Fruit fly (Drosophila melanogaster) whole organism, embryonic: ENCODE data around the gene AGO2.
A peak's percentile ranks its signal among the peaks of the same experiment; 100 is the strongest.

ENCODE experiments used
- C15 ChIP-seq: fragments of 200-800 bp; sonication (Bioruptor generic); IDR thresholded peaks from 3 replicates; pipeline ENCODE4 v1.3.6; 2022; ENCODE audit warnings: missing biosample characterization, missing genetic modification characterization
- CG10979 ChIP-seq: fragments of 200-800 bp; sonication (Bioruptor generic); optimal IDR thresholded peaks from 2 replicates; lab custom pipeline; 2018; ENCODE audit warnings: missing biosample characterization, mild to moderate bottlenecking, missing genetic modification characterization, moderate library complexity
- CG13296 ChIP-seq: fragments of 200-800 bp; sonication (Bioruptor generic); optimal IDR thresholded peaks from 3 replicates; lab custom pipeline; 2018; ENCODE audit warnings: missing biosample characterization, mild to moderate bottlenecking, missing genetic modification characterization
- CG14710 ChIP-seq: fragments of 200-800 bp; sonication (Bioruptor generic); optimal IDR thresholded peaks from 3 replicates; lab custom pipeline; 2019; ENCODE audit warnings: missing biosample characterization, mild to moderate bottlenecking, missing genetic modification characterization, moderate library complexity
- CG15011 ChIP-seq: fragments of 200-800 bp; sonication (Bioruptor generic); optimal IDR thresholded peaks from 3 replicates; lab custom pipeline; 2018; ENCODE audit warnings: missing biosample characterization, mild to moderate bottlenecking, missing genetic modification characterization
- CG15269 ChIP-seq: fragments of 200-800 bp; sonication (Bioruptor generic); optimal IDR thresholded peaks from 2 replicates; lab custom pipeline; 2018; ENCODE audit warnings: missing biosample characterization, mild to moderate bottlenecking, missing genetic modification characterization, moderate library complexity
- CG17612 ChIP-seq: fragments of 200-800 bp; sonication (Bioruptor generic); IDR thresholded peaks from 2 replicates; pipeline ENCODE4 v1.3.6; 2022; ENCODE audit warnings: missing biosample characterization, missing genetic modification characterization
- CG17802 ChIP-seq: fragments of 200-800 bp; sonication (Bioruptor generic); optimal IDR thresholded peaks from 2 replicates; lab custom pipeline; 2018; ENCODE audit warnings: missing biosample characterization, mild to moderate bottlenecking, missing genetic modification characterization, moderate library complexity
- CG18764 ChIP-seq: fragments of 200-800 bp; sonication (Bioruptor generic); optimal IDR thresholded peaks from 3 replicates; lab custom pipeline; 2016; ENCODE audit warnings: missing biosample characterization, missing genetic modification characterization
- CG31388 ChIP-seq: fragments of 200-800 bp; sonication (Bioruptor generic); optimal IDR thresholded peaks from 2 replicates; lab custom pipeline; 2016; ENCODE audit warnings: missing biosample characterization, missing genetic modification characterization
- CG32767 ChIP-seq: fragments of 200-800 bp; sonication (Bioruptor generic); IDR thresholded peaks from 2 replicates; pipeline ENCODE4 v1.3.6; 2022; ENCODE audit warnings: missing biosample characterization, missing genetic modification characterization
- CG34376 ChIP-seq: fragments of 200-800 bp; sonication (Bioruptor generic); optimal IDR thresholded peaks from 2 replicates; lab custom pipeline; 2018; ENCODE audit warnings: missing biosample characterization, mild to moderate bottlenecking, missing genetic modification characterization
- CG3726 ChIP-seq: fragments of 200-800 bp; sonication (Bioruptor generic); IDR thresholded peaks from 3 replicates; pipeline ENCODE4, ENCODE4 v1.3.6; 2022; ENCODE audit warnings: missing biosample characterization, missing genetic modification characterization
- CG4730 ChIP-seq: fragments of 200-800 bp; sonication (Bioruptor generic); IDR thresholded peaks from 2 replicates; pipeline ENCODE4 v1.3.6; 2022; ENCODE audit warnings: missing biosample characterization, missing genetic modification characterization
- CG5245 ChIP-seq: fragments of 200-800 bp; sonication (Bioruptor generic); optimal IDR thresholded peaks from 3 replicates; lab custom pipeline; 2016; ENCODE audit warnings: missing biosample characterization, missing genetic modification characterization
- CG5953 ChIP-seq: fragments of 200-800 bp; sonication (Bioruptor generic); IDR thresholded peaks from 2 replicates; pipeline ENCODE4 v1.3.6; 2022; ENCODE audit warnings: missing biosample characterization, missing genetic modification characterization
- CG6654 ChIP-seq: fragments of 200-800 bp; sonication (Bioruptor generic); optimal IDR thresholded peaks from 2 replicates; lab custom pipeline; 2017; ENCODE audit warnings: missing biosample characterization, mild to moderate bottlenecking, missing genetic modification characterization
- CG6689 ChIP-seq: fragments of 200-800 bp; sonication (Bioruptor generic); IDR thresholded peaks from 2 replicates; pipeline ENCODE4 v1.3.6; 2022; ENCODE audit warnings: missing biosample characterization, missing genetic modification characterization
- CG6813 ChIP-seq: fragments of 200-800 bp; sonication (Bioruptor generic); optimal IDR thresholded peaks from 2 replicates; lab custom pipeline; 2017; ENCODE audit warnings: missing biosample characterization, missing genetic modification characterization, mild to moderate bottlenecking, moderate library complexity, missing genetic modification reagents
- CG8944 ChIP-seq: fragments of 200-800 bp; sonication (Bioruptor generic); optimal IDR thresholded peaks from 3 replicates; lab custom pipeline; 2016; ENCODE audit warnings: missing biosample characterization, missing genetic modification characterization
- CG9797 ChIP-seq: fragments of 200-800 bp; sonication (Bioruptor generic); optimal IDR thresholded peaks from 3 replicates; lab custom pipeline; 2018; ENCODE audit warnings: missing biosample characterization, mild to moderate bottlenecking, missing genetic modification characterization
- CG9876 ChIP-seq: fragments of 200-800 bp; sonication (Bioruptor generic); optimal IDR thresholded peaks from 2 replicates; lab custom pipeline; 2016; ENCODE audit warnings: missing biosample characterization, missing genetic modification characterization
- CrebB ChIP-seq: fragments of 200-800 bp; sonication (Bioruptor generic); optimal IDR thresholded peaks from 3 replicates; lab custom pipeline; 2018; ENCODE audit warnings: missing biosample characterization, mild to moderate bottlenecking, missing genetic modification characterization
- Dll ChIP-seq: fragments of 200-800 bp; sonication (Bioruptor generic); IDR thresholded peaks from 4 replicates; pipeline ENCODE4 v1.3.6; 2022; ENCODE audit warnings: missing biosample characterization, missing genetic modification characterization; ENCODE audit not compliant: partially characterized antibody
- Eip74EF ChIP-seq, 2 experiments: fragments of 200-800 bp in 1 of 2; fragments of >200 bp in 1 of 2; sonication (Bioruptor generic) in 1 of 2; optimal IDR thresholded peaks; 2 replicates each; lab custom pipeline; 2017 to 2019; ENCODE audit warnings: missing biosample characterization in 2 of 2, missing genetic modification characterization in 2 of 2, mild to moderate bottlenecking in 1 of 2, moderate library complexity in 1 of 2
- H2.0 ChIP-seq: fragments of 200-800 bp; sonication (Bioruptor generic); IDR thresholded peaks from 2 replicates; pipeline ENCODE4 v1.3.6; 2022; ENCODE audit warnings: missing biosample characterization, missing genetic modification characterization
- Lhr ChIP-seq: fragments of 200-800 bp; sonication (Bioruptor generic); optimal IDR thresholded peaks from 3 replicates; lab custom pipeline; 2017; ENCODE audit warnings: mild to moderate bottlenecking, missing biosample characterization, missing genetic modification reagents, missing genetic modification characterization
- Lim3 ChIP-seq: fragments of 200-800 bp; sonication (Bioruptor generic); IDR thresholded peaks from 2 replicates; pipeline ENCODE4 v1.3.6; 2022; ENCODE audit warnings: missing biosample characterization, missing genetic modification characterization
- Mrtf ChIP-seq: fragments of 200-800 bp; sonication (Bioruptor generic); IDR thresholded peaks from 3 replicates; pipeline ENCODE4 v1.3.6; 2022; ENCODE audit warnings: missing biosample characterization, missing genetic modification characterization
- NFAT ChIP-seq: fragments of 200-800 bp; sonication (Bioruptor generic); IDR thresholded peaks from 2 replicates; pipeline ENCODE4 v1.3.6; 2022; ENCODE audit warnings: missing biosample characterization, missing genetic modification characterization
- Opbp ChIP-seq: fragments of 200-800 bp; sonication (Bioruptor generic); IDR thresholded peaks from 3 replicates; pipeline ENCODE4 v1.3.6; 2022; ENCODE audit warnings: missing biosample characterization, missing genetic modification characterization; ENCODE audit not compliant: partially characterized antibody
- Rx ChIP-seq: fragments of 200-800 bp; sonication (Bioruptor generic); IDR thresholded peaks from 2 replicates; pipeline ENCODE4 v1.3.6; 2022; ENCODE audit warnings: missing biosample characterization, missing genetic modification characterization
- Sin3A ChIP-seq: fragments of >200 bp; optimal IDR thresholded peaks from 2 replicates; lab custom pipeline; 2018
- caup ChIP-seq: fragments of 200-800 bp; sonication (Bioruptor generic); optimal IDR thresholded peaks from 3 replicates; lab custom pipeline; 2017; ENCODE audit warnings: missing biosample characterization, mild to moderate bottlenecking, missing genetic modification characterization, moderate library complexity; ENCODE audit not compliant: severe bottlenecking
- cg ChIP-seq: fragments of 200-800 bp; sonication (Bioruptor generic); optimal IDR thresholded peaks from 3 replicates; lab custom pipeline; 2019; ENCODE audit warnings: missing biosample characterization, mild to moderate bottlenecking, missing genetic modification characterization, moderate library complexity
- chinmo ChIP-seq: fragments of 200-800 bp; sonication (Bioruptor generic); IDR thresholded peaks from 4 replicates; pipeline ENCODE4 v1.3.6; 2022; ENCODE audit warnings: missing biosample characterization, missing genetic modification characterization; ENCODE audit not compliant: partially characterized antibody
- ci ChIP-seq: fragments of 200-800 bp; sonication (Bioruptor generic); IDR thresholded peaks from 3 replicates; pipeline ENCODE4 v1.3.6; 2022; ENCODE audit warnings: missing biosample characterization, missing genetic modification characterization
- crc ChIP-seq: fragments of 200-800 bp; sonication (Bioruptor generic); optimal IDR thresholded peaks from 2 replicates; lab custom pipeline; 2016; ENCODE audit warnings: missing biosample characterization, missing genetic modification characterization
- danr ChIP-seq: fragments of 200-800 bp; sonication (Bioruptor generic); IDR thresholded peaks from 2 replicates; pipeline ENCODE4 v1.3.6; 2022; ENCODE audit warnings: missing biosample characterization, missing genetic modification characterization
- fru ChIP-seq: fragments of >200 bp; optimal IDR thresholded peaks from 2 replicates; lab custom pipeline; 2017
- gem ChIP-seq: fragments of 200-800 bp; sonication (Bioruptor generic); optimal IDR thresholded peaks from 2 replicates; lab custom pipeline; 2019; ENCODE audit warnings: missing biosample characterization, mild to moderate bottlenecking, missing genetic modification characterization, moderate library complexity
- nau ChIP-seq: fragments of 200-800 bp; sonication (Bioruptor generic); optimal IDR thresholded peaks from 3 replicates; lab custom pipeline; 2017; ENCODE audit warnings: missing biosample characterization, mild to moderate bottlenecking, missing genetic modification characterization, missing genetic modification reagents
- odd ChIP-seq: fragments of 200-800 bp; sonication (Bioruptor generic); optimal IDR thresholded peaks from 2 replicates; lab custom pipeline; 2017; ENCODE audit warnings: missing biosample characterization, mild to moderate bottlenecking, missing genetic modification characterization
- prd ChIP-seq, 3 experiments: fragments of >200 bp in 2 of 3; fragments of 200-800 bp in 1 of 3; sonication (Bioruptor generic) in 1 of 3; optimal IDR thresholded peaks in 2 of 3; IDR thresholded peaks in 1 of 3; 2 replicates in 2 of 3; 3 replicates in 1 of 3; pipeline versions ENCODE4 v1.3.6 to Lab custom; 2017 to 2022; ENCODE audit warnings: missing biosample characterization in 1 of 3, missing genetic modification characterization in 1 of 3
- row ChIP-seq: fragments of 200-800 bp; sonication (Bioruptor generic); IDR thresholded peaks from 3 replicates; pipeline ENCODE4 v1.3.6; 2022; ENCODE audit warnings: missing biosample characterization, missing genetic modification characterization
- seq ChIP-seq: fragments of 200-800 bp; sonication (Bioruptor generic); IDR thresholded peaks from 2 replicates; pipeline ENCODE4 v1.3.6; 2022; ENCODE audit warnings: missing biosample characterization, missing genetic modification characterization
- sob ChIP-seq: fragments of 200-800 bp; sonication (Bioruptor generic); IDR thresholded peaks from 2 replicates; pipeline ENCODE4 v1.3.6; 2022; ENCODE audit warnings: missing biosample characterization, missing genetic modification characterization
- stc ChIP-seq: fragments of 200-800 bp; sonication (Bioruptor generic); IDR thresholded peaks from 2 replicates; pipeline ENCODE4 v1.3.6; 2022; ENCODE audit warnings: missing biosample characterization, missing genetic modification characterization

Gene AGO2

DNA sequence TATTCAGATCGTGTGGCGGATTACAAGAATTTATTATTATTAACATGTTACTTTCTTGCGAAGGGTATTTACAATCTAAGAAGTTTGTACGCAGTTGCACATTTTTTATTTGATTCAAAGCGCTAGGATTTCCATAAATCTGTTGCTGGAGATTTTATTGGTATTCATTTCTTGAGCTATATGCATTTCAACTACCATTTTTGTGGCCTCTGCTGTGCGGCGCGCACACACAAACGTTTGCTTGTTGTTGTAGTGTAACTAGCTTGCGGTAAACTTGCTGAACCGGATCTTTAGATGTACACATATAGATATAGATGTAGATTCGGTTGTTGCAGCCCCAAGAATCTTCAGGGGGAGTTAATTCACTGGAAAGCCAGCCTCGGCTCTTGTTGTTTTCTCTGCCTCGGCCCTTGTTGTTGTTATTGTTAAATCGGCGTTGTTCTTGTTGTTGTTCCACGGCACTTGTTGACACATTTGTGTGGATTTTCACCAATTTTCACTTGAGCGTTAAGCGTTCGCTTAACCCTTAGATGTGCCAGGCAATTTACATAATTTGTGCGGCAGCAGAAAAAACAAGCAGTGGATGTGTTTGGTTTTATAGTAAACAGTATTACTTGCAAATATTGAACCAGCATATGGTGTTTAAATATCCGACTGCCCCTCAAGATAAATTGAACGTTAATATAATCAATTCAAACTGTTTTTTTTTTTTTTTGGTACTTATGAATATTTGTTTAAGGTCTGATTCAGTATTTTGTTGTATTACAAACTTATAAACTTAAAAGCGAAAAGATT lies 37.1 kb downstream of the AGO2 start (continued):
- peak; percentile 46 for TF ChIP-seq CG6813 (GFP tag; lab: Kevin White, UChicago)
- no peak for TF ChIP-seq stc (GFP tag; lab: Robert Waterston, UW)
- TF ChIP-seq CG9797 (GFP tag; lab: Kevin White, UChicago): no peak
- peak; percentile 35; the same call in 1 of the 3 replicates for TF ChIP-seq row (GFP tag; lab: Robert Waterston, UW)
- no peak for TF ChIP-seq CG18764 (GFP tag; lab: Kevin White, UChicago)
- TF ChIP-seq CG5953 (GFP tag; lab: Robert Waterston, UW): no peak
- TF ChIP-seq CG32767: no peak
- TF ChIP-seq CG6689 (GFP tag; lab: Robert Waterston, UW): peak; percentile 18; the same call in 1 of the 2 replicates
- no peak for TF ChIP-seq fru (lab: Kevin White, UChicago)
- TF ChIP-seq CG31388 (GFP tag; lab: Kevin White, UChicago): no peak
- no peak for TF ChIP-seq CG10979 (tag; lab: Kevin White, UChicago)
- TF ChIP-seq ci (GFP tag; lab: Robert Waterston, UW): 0 out of 3 replicates have a peak, but pooled peaks have one; percentile 45
- TF ChIP-seq prd (optimal IDR thresholded peaks at IDR 0.05; lab: Kevin White, UChicago): no peak
- TF ChIP-seq prd (GFP tag; IDR thresholded peaks at IDR 0.05; lab: Robert Waterston, UW): 0 out of 3 replicates have a peak, but pooled peaks have one; percentile 18
- TF ChIP-seq CG17802 (tag; lab: Kevin White, UChicago): no peak
- TF ChIP-seq CG34376 (GFP tag; lab: Kevin White, UChicago): no peak
- TF ChIP-seq cg (GFP tag; lab: Kevin White, UChicago): peak; percentile 36
- peak; percentile 5 for TF ChIP-seq crc (GFP tag; lab: Kevin White, UChicago)
- TF ChIP-seq Dll: no peak
- no peak for TF ChIP-seq CG14710 (tag; lab: Kevin White, UChicago)
- no peak for TF ChIP-seq CrebB
- no peak for TF ChIP-seq Opbp
- TF ChIP-seq CG3726: no peak
- 0 out of 3 replicates have a peak, but pooled peaks have one; percentile 29 for TF ChIP-seq C15 (GFP tag; lab: Robert Waterston, UW)
- no peak for TF ChIP-seq CG9876 (GFP tag; lab: Kevin White, UChicago)
- TF ChIP-seq sob: 0 out of 2 replicates have a peak, but pooled peaks have one; percentile 40
- TF ChIP-seq CG8944 (GFP tag; lab: Kevin White, UChicago): no peak
- TF ChIP-seq Mrtf (GFP tag; lab: Robert Waterston, UW): 0 out of 3 replicates have a peak, but pooled peaks have one; percentile 19
- TF ChIP-seq NFAT (GFP tag; lab: Robert Waterston, UW): no peak
- TF ChIP-seq nau (GFP tag; lab: Kevin White, UChicago): peak; percentile 48
- TF ChIP-seq CG4730 (GFP tag; lab: Robert Waterston, UW): no peak
- TF ChIP-seq odd (GFP tag; lab: Kevin White, UChicago): peak; percentile 27
- TF ChIP-seq CG15269: peak; percentile 41
- peak; percentile 50; the same call in 1 of the 2 replicates for TF ChIP-seq seq (GFP tag; lab: Robert Waterston, UW)
- TF ChIP-seq CG15011: peak; percentile 35
- TF ChIP-seq Lim3 (GFP tag; lab: Robert Waterston, UW): no peak
- TF ChIP-seq CG17612 (GFP tag; lab: Robert Waterston, UW): no peak
- no peak for TF ChIP-seq Eip74EF (GFP tag; optimal IDR thresholded peaks at IDR 0.05; lab: Kevin White, UChicago)
- TF ChIP-seq gem (tag; lab: Kevin White, UChicago): peak; percentile 53
- no peak for TF ChIP-seq Lhr (GFP tag; lab: Kevin White, UChicago)
- peak; percentile 6 for TF ChIP-seq caup (GFP tag; lab: Kevin White, UChicago)
- no peak for TF ChIP-seq Rx (GFP tag; lab: Robert Waterston, UW)
- no peak for TF ChIP-seq Sin3A (lab: Kevin White, UChicago)
- no peak for TF ChIP-seq CG6654 (GFP tag; lab: Kevin White, UChicago)
- TF ChIP-seq chinmo (GFP tag; lab: Robert Waterston, UW): peak; percentile 70; the same call in 2 of the 4 replicates
- peak; percentile 35; the same call in 1 of the 2 replicates for TF ChIP-seq danr (GFP tag; lab: Robert Waterston, UW)
- TF ChIP-seq CG13296 (GFP tag; lab: Kevin White, UChicago): peak; percentile 55
- no peak for TF ChIP-seq CG5245 (GFP tag; lab: Kevin White, UChicago)
- 0 out of 2 replicates have a peak, but pooled peaks have one; percentile 3 for TF ChIP-seq H2.0 (GFP tag; lab: Robert Waterston, UW)
